Worm (Caenorhabditis elegans): Measurements from ENCODE around the gene unc-1.

DNA sequence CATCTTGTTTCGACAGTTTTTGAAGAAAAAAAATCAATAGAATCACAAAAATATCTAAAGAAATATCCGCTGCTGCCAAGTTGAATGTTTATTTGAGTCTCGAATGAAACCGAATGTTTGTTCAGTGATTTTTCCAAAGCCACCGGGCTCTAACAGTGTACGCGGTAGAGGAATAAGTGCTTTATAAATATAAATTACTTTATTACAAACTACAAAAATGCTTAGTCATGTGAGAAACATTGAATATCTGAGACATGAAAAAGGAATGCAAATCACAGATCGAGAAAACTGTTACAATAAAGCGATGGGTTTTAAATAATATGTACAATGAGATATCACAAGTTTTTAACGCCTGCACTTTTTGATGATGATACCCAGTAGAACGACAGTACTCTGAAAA is 23.9 kb downstream of the unc-1 start, which contains the start of gene F55A4.7:
- TF ChIP-seq Y79H2A.3 (GFP tag; conservative IDR thresholded peaks at IDR 0.05), result no peak
- TF ChIP-seq ceh-79 (tag; optimal IDR thresholded peaks at IDR 0.05), result no peak
- no peak for TF ChIP-seq Y67H2A.10 (GFP tag; conservative IDR thresholded peaks at IDR 0.05)
- TF ChIP-seq madf-6 (GFP tag; IDR thresholded peaks at IDR 0.05), result no peak
- no peak for TF ChIP-seq ets-4 (GFP tag; optimal IDR thresholded peaks at IDR 0.05)
- TF ChIP-seq akir-1 (GFP tag; optimal IDR thresholded peaks at IDR 0.05), result no peak
- TF ChIP-seq pbrm-1 (GFP tag; IDR thresholded peaks at IDR 0.05), result no peak

Measured in whole organism, young adult.